Worm (Caenorhabditis elegans) whole organism, young adult: Measurements from ENCODE around the gene csn-3.

Source experiments
- B0019.2 ChIP-seq: fragments of 200-800 bp; sonication (Bioruptor generic); conservative IDR thresholded peaks from 2 replicates; pipeline ENCODE4 v1.3.6; 2022; ENCODE audit warnings: missing genetic modification reagents, missing genetic modification characterization, missing compliant biosample characterization
- F10E7.11 ChIP-seq: sonication (generic microtip); optimal IDR thresholded peaks from 2 replicates; lab custom pipeline; 2017; ENCODE audit warnings: mild to moderate bottlenecking, missing genetic modification characterization, moderate library complexity, missing compliant biosample characterization
- F52B5.7 ChIP-seq: sonication (generic microtip); optimal IDR thresholded peaks from 2 replicates; lab custom pipeline; 2016; ENCODE audit warnings: mild to moderate bottlenecking, missing genetic modification characterization, missing compliant biosample characterization
- F57A8.1 ChIP-seq: fragments of 200-800 bp; sonication (Bioruptor generic); optimal IDR thresholded peaks from 2 replicates; lab custom pipeline; 2018; ENCODE audit warnings: mild to moderate bottlenecking, missing genetic modification characterization, moderate library complexity, missing compliant biosample characterization
- Y53G8AR.9 ChIP-seq: fragments of 200-800 bp; sonication (Bioruptor generic); conservative IDR thresholded peaks from 2 replicates; pipeline ENCODE4 v1.3.6; 2022; ENCODE audit warnings: missing genetic modification reagents, missing genetic modification characterization, missing compliant biosample characterization
- ceh-100 ChIP-seq: fragments of 200-800 bp; sonication (Bioruptor generic); IDR thresholded peaks from 2 replicates; pipeline ENCODE4 v1.3.6; 2022; ENCODE audit warnings: missing genetic modification reagents, missing genetic modification characterization, missing compliant biosample characterization
- ceh-40 ChIP-seq: fragments of 200-800 bp; sonication (Bioruptor generic); IDR thresholded peaks from 2 replicates; pipeline ENCODE4 v1.3.6; 2022; ENCODE audit warnings: missing genetic modification characterization, missing compliant biosample characterization
- dox-1 ChIP-seq: fragments of 200-800 bp; sonication (Bioruptor generic); IDR thresholded peaks from 2 replicates; pipeline ENCODE4 v1.3.6; 2022; ENCODE audit warnings: missing genetic modification reagents, missing genetic modification characterization, missing compliant biosample characterization
- efl-1 ChIP-seq: fragments of 150-350 bp; optimal IDR thresholded peaks from 2 replicates; lab custom pipeline; 2014; ENCODE audit warnings: missing biosample characterization, missing genetic modification reagents, missing genetic modification characterization
- hrde-1 ChIP-seq: sonication (generic microtip); optimal IDR thresholded peaks from 2 replicates; lab custom pipeline; 2016; ENCODE audit warnings: missing genetic modification characterization, mild to moderate bottlenecking, missing compliant biosample characterization, moderate library complexity, missing genotype, missing genetic modification reagents, borderline replicate concordance
- nhr-120 ChIP-seq: fragments of 200-800 bp; sonication (Bioruptor generic); IDR thresholded peaks from 2 replicates; pipeline ENCODE4 v1.3.6; 2022; ENCODE audit warnings: missing genetic modification characterization, missing compliant biosample characterization
- unc-130 ChIP-seq: sonication (generic microtip); optimal IDR thresholded peaks from 2 replicates; lab custom pipeline; 2016; ENCODE audit warnings: missing genetic modification reagents, missing genetic modification characterization, missing compliant biosample characterization
- unc-62 ChIP-seq: fragments of 150-350 bp; optimal IDR thresholded peaks from 2 replicates; lab custom pipeline; 2014; ENCODE audit warnings: missing biosample characterization, missing genetic modification reagents, missing genetic modification characterization
- ztf-6 ChIP-seq: fragments of 200-800 bp; sonication (Bioruptor generic); IDR thresholded peaks from 2 replicates; pipeline ENCODE4 v1.3.6; 2022; ENCODE audit warnings: missing genetic modification reagents, missing genetic modification characterization, missing compliant biosample characterization

DNA sequence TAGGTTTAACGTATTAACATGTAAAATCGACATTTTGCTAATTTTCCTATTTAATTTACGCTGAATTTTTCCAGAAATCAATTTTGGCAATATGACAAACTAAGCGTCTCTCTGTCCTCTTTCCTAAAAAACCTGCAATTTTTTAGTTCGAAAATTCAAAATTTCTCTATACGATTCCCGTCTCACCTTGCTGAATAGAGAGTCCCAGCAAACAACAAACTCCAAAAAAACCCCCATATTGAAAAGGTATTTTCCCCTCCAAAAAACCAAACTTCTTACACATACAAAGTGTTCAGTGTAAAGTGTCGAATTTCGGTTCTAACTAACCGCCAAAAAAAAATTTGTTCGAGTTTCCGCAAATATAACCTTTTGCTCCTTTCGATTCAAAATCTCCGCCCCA, 10.4 kb upstream of the csn-3 start, which contains the start of gene pnc-1:
- TF ChIP-seq ceh-40 (no peak), Y53G8AR.9 (GFP tag; lab: Robert Waterston, UW) (no peak), dox-1 (GFP tag; lab: Robert Waterston, UW) (no peak), nhr-120 (GFP tag; lab: Robert Waterston, UW) (no peak), hrde-1 (tag; lab: Kevin White, UChicago) (no peak), efl-1 (no peak), unc-130 (GFP tag; lab: Kevin White, UChicago) (no peak), F52B5.7 (no peak), ztf-6 (GFP tag; lab: Robert Waterston, UW) (no peak), B0019.2 (no peak), unc-62 (no peak), ceh-100 (no peak), F10E7.11 (no peak), F57A8.1 (GFP tag; lab: Kevin White, UChicago) (no peak)
